Fruit fly (Drosophila melanogaster): ENCODE results near the gene Mms19.

Gene Mms19

dm6 chr3R:5261996-5262535 lies 29.7 kb downstream of the Mms19 start:
- TF ChIP-seq CG8159 (tag; optimal IDR thresholded peaks at IDR 0.05) (no peak), CG12605 (GFP tag; IDR thresholded peaks at IDR 0.05) (no peak), D1 (tag; optimal IDR thresholded peaks at IDR 0.05) (no peak), CG8301 (tag; optimal IDR thresholded peaks at IDR 0.05) (no peak), CG9948 (tag; optimal IDR thresholded peaks at IDR 0.05) (no peak), CG10348 (GFP tag; IDR thresholded peaks at IDR 0.05) (no peak), Pif1A (GFP tag; optimal IDR thresholded peaks at IDR 0.05) (no peak), CG34367 (tag; optimal IDR thresholded peaks at IDR 0.05) (no peak), CG32121 (GFP tag; IDR thresholded peaks at IDR 0.05) (no peak), CG17806 (tag; optimal IDR thresholded peaks at IDR 0.05) (no peak), Snoo (tag; optimal IDR thresholded peaks at IDR 0.05) (no peak), rn (GFP tag; IDR thresholded peaks at IDR 0.05) (no peak), fd96Ca (GFP tag; IDR thresholded peaks at IDR 0.05) (no peak), Ets98B (GFP tag; IDR thresholded peaks at IDR 0.05) (no peak), CG15710 (tag; optimal IDR thresholded peaks at IDR 0.05) (no peak)

- TF ChIP-seq fd96Ca (GFP tag; IDR thresholded peaks at IDR 0.05) (no peak), CG17806 (tag; optimal IDR thresholded peaks at IDR 0.05) (no peak), rn (GFP tag; IDR thresholded peaks at IDR 0.05) (no peak), Pif1B (GFP tag; optimal IDR thresholded peaks at IDR 0.05) (no peak), gl (tag; optimal IDR thresholded peaks at IDR 0.05) (no peak)
Measured at dm6 chr3R:5262592-5262991, 30.2 kb downstream of the Mms19 start, which contains the start of gene Tim17a2. Gene Tim17a2, minus strand, starts transcription at chr3R:5262692.

DNA sequence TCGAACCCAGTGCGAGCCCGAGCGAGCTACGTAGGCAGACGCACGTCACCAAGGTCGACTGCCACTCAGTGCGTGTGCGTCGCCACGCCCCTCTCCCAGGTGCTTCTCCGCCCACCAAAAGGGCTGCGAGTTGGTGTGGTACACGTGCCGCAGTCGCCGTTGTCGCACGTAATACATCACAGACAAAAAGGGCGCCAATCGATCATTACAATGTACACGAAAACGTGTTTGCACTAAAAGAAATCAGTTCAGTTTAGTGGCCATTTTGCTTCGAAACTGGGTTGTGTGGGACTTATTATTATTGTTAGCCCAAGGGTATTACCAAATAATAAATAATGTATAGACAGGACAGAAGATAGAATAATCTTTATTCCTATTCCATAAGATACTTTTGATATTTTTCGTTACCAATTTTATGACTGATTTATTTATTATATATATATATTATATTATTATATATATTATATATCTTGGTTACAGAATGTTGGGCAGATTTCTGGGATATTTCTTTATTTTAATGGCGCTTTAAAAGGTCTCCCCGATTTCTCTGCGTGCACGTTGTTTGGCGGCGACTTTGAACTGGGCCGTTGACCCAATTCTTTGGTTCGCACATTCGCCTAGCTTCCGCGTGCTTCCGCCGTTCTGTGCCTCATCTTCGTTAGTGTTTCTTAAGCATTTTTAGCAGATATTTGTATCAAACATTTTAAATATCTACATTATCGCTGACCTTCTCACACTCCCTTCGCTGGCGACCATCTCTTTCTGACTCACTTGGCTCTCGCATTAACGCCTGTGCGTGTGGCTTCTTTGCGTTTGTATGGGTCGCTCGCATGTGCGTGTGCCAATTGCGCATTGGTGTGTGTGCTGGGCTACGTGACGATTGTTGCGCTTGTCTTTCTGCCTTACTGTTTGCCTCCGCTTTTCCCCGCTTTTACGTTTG lies 31.2 kb downstream of the Mms19 start:
- peak; percentile 37 for TF ChIP-seq CG34367 (tag; optimal IDR thresholded peaks at IDR 0.05)
- peak; percentile 62 for TF ChIP-seq CG17806 (tag; optimal IDR thresholded peaks at IDR 0.05)
- TF ChIP-seq Snoo (tag; optimal IDR thresholded peaks at IDR 0.05): peak; percentile 36
- TF ChIP-seq CG10348 (GFP tag; IDR thresholded peaks at IDR 0.05): no peak
- no peak for TF ChIP-seq CG12605 (GFP tag; IDR thresholded peaks at IDR 0.05)
- TF ChIP-seq Pif1B (GFP tag; optimal IDR thresholded peaks at IDR 0.05): peak; percentile 61
- peak; percentile 49 for TF ChIP-seq D1 (tag; optimal IDR thresholded peaks at IDR 0.05)
- peak; percentile 77 for TF ChIP-seq CG9948 (tag; optimal IDR thresholded peaks at IDR 0.05)
- TF ChIP-seq CG8159 (tag; optimal IDR thresholded peaks at IDR 0.05): peak; percentile 81
- peak; percentile 56 for TF ChIP-seq Pif1A (GFP tag; optimal IDR thresholded peaks at IDR 0.05)
- TF ChIP-seq CG13204 (GFP tag; optimal IDR thresholded peaks at IDR 0.05): peak; percentile 44
- TF ChIP-seq Ets98B (GFP tag; IDR thresholded peaks at IDR 0.05): no peak
- TF ChIP-seq rn (GFP tag; IDR thresholded peaks at IDR 0.05): no peak
- TF ChIP-seq EcR (GFP tag; optimal IDR thresholded peaks at IDR 0.05): peak; percentile 94
- 0 out of 3 replicates have a peak, but pooled peaks have one; percentile 12 for TF ChIP-seq CG4496 (GFP tag; IDR thresholded peaks at IDR 0.05)
- peak; percentile 65 for TF ChIP-seq CG14655 (GFP tag; optimal IDR thresholded peaks at IDR 0.05)
- 0 out of 3 replicates have a peak, but pooled peaks have one; percentile 44 for TF ChIP-seq fd96Ca (GFP tag; IDR thresholded peaks at IDR 0.05)
- TF ChIP-seq gl (tag; optimal IDR thresholded peaks at IDR 0.05): no peak
- TF ChIP-seq CG15710 (tag; optimal IDR thresholded peaks at IDR 0.05): peak; percentile 77
- TF ChIP-seq CG32121 (GFP tag; IDR thresholded peaks at IDR 0.05): 0 out of 2 replicates have a peak, but pooled peaks have one; percentile 57
- TF ChIP-seq CG8301 (tag; optimal IDR thresholded peaks at IDR 0.05): peak; percentile 28

dm6 chr3R:5264251-5265098 lies 32.1 kb downstream of the Mms19 start:
- TF ChIP-seq Snoo (tag; optimal IDR thresholded peaks at IDR 0.05) (peak; percentile 54), D1 (tag; optimal IDR thresholded peaks at IDR 0.05) (no peak), CG13204 (GFP tag; optimal IDR thresholded peaks at IDR 0.05) (no peak), Pif1A (GFP tag; optimal IDR thresholded peaks at IDR 0.05) (peak; percentile 29), CG10348 (GFP tag; IDR thresholded peaks at IDR 0.05) (no peak), Ets98B (GFP tag; IDR thresholded peaks at IDR 0.05) (no peak; the same call in 1 of the 2 replicates), Pif1B (GFP tag; optimal IDR thresholded peaks at IDR 0.05) (peak; percentile 52), CG8301 (tag; optimal IDR thresholded peaks at IDR 0.05) (peak; percentile 53), CG15710 (tag; optimal IDR thresholded peaks at IDR 0.05) (peak; percentile 53), CG4496 (GFP tag; IDR thresholded peaks at IDR 0.05) (peak; percentile 44; the same call in 1 of the 3 replicates), CG32121 (GFP tag; IDR thresholded peaks at IDR 0.05) (no peak), CG9948 (tag; optimal IDR thresholded peaks at IDR 0.05) (peak; percentile 44), CG17806 (tag; optimal IDR thresholded peaks at IDR 0.05) (peak; percentile 33), EcR (GFP tag; optimal IDR thresholded peaks at IDR 0.05) (no peak), CG8159 (tag; optimal IDR thresholded peaks at IDR 0.05) (peak; percentile 70), CG14655 (GFP tag; optimal IDR thresholded peaks at IDR 0.05) (peak; percentile 64), CG34367 (tag; optimal IDR thresholded peaks at IDR 0.05) (peak; percentile 50), gl (tag; optimal IDR thresholded peaks at IDR 0.05) (peak; percentile 38), rn (GFP tag; IDR thresholded peaks at IDR 0.05) (no peak), CG12605 (GFP tag; IDR thresholded peaks at IDR 0.05) (peak; percentile 26; the same call in 1 of the 2 replicates), fd96Ca (GFP tag; IDR thresholded peaks at IDR 0.05) (no peak)

Data from whole organism, pupa.